Fruit fly (Drosophila melanogaster) whole organism, embryonic: ENCODE data around the gene mio.

Experiments used
- Abd-B ChIP-seq: fragments of 200-800 bp; sonication (Bioruptor generic); optimal IDR thresholded peaks from 2 replicates; lab custom pipeline; 2018; ENCODE audit warnings: missing biosample characterization, mild to moderate bottlenecking, missing genetic modification characterization, moderate library complexity
- Atf3 ChIP-seq: fragments of 200-800 bp; sonication (Bioruptor generic); optimal IDR thresholded peaks from 3 replicates; lab custom pipeline; 2016; ENCODE audit warnings: missing biosample characterization, missing genetic modification characterization
- B-H1 ChIP-seq: fragments of 200-800 bp; sonication (Bioruptor generic); IDR thresholded peaks from 3 replicates; pipeline ENCODE4 v1.3.6; 2022; ENCODE audit warnings: missing biosample characterization, missing genetic modification characterization
- Bdp1 ChIP-seq: fragments of 200-800 bp; sonication (Bioruptor generic); optimal IDR thresholded peaks from 3 replicates; lab custom pipeline; 2016; ENCODE audit warnings: missing biosample characterization, missing genetic modification characterization
- Bteb2 ChIP-seq: fragments of 200-800 bp; sonication (Bioruptor generic); optimal IDR thresholded peaks from 2 replicates; lab custom pipeline; 2016; ENCODE audit warnings: missing biosample characterization, missing genetic modification characterization
- CG10209 ChIP-seq: fragments of 200-800 bp; sonication (Bioruptor generic); optimal IDR thresholded peaks from 3 replicates; lab custom pipeline; 2017; ENCODE audit warnings: missing biosample characterization, mild to moderate bottlenecking, missing genetic modification characterization, missing genetic modification reagents
- CG10321 ChIP-seq: fragments of 200-800 bp; sonication (Bioruptor generic); IDR thresholded peaks from 2 replicates; pipeline ENCODE4 v1.3.6; 2022; ENCODE audit warnings: missing biosample characterization, missing genetic modification characterization
- CG10565 ChIP-seq: fragments of 200-800 bp; sonication (Bioruptor generic); optimal IDR thresholded peaks from 3 replicates; lab custom pipeline; 2016; ENCODE audit warnings: missing biosample characterization, mild to moderate bottlenecking, missing genetic modification characterization
- CG10979 ChIP-seq: fragments of 200-800 bp; sonication (Bioruptor generic); optimal IDR thresholded peaks from 2 replicates; lab custom pipeline; 2018; ENCODE audit warnings: missing biosample characterization, mild to moderate bottlenecking, missing genetic modification characterization, moderate library complexity
- CG11247 ChIP-seq: fragments of 200-800 bp; sonication (Bioruptor generic); IDR thresholded peaks from 2 replicates; pipeline ENCODE4 v1.3.6; 2022; ENCODE audit warnings: missing biosample characterization, missing genetic modification characterization
- CG12071 ChIP-seq: fragments of 200-800 bp; sonication (Bioruptor generic); optimal IDR thresholded peaks from 3 replicates; lab custom pipeline; 2018; ENCODE audit warnings: missing biosample characterization, mild to moderate bottlenecking, missing genetic modification characterization
- CG12155 ChIP-seq: fragments of 200-800 bp; sonication (Bioruptor generic); optimal IDR thresholded peaks from 3 replicates; lab custom pipeline; 2016; ENCODE audit warnings: missing biosample characterization, missing genetic modification characterization
- CG13624 ChIP-seq: fragments of 200-800 bp; sonication (Bioruptor generic); optimal IDR thresholded peaks from 2 replicates; lab custom pipeline; 2016; ENCODE audit warnings: missing biosample characterization, missing genetic modification characterization
- CG13894 ChIP-seq: fragments of 200-800 bp; sonication (Bioruptor generic); optimal IDR thresholded peaks from 3 replicates; lab custom pipeline; 2018; ENCODE audit warnings: missing biosample characterization, mild to moderate bottlenecking, missing genetic modification characterization, moderate library complexity
- CG14710 ChIP-seq: fragments of 200-800 bp; sonication (Bioruptor generic); optimal IDR thresholded peaks from 3 replicates; lab custom pipeline; 2019; ENCODE audit warnings: missing biosample characterization, mild to moderate bottlenecking, missing genetic modification characterization, moderate library complexity
- CG15514 ChIP-seq: fragments of 200-800 bp; sonication (Bioruptor generic); optimal IDR thresholded peaks from 3 replicates; lab custom pipeline; 2017; ENCODE audit warnings: missing biosample characterization, missing genetic modification characterization, mild to moderate bottlenecking, moderate library complexity, missing genetic modification reagents
- CG17568 ChIP-seq: fragments of 200-800 bp; sonication (Bioruptor generic); optimal IDR thresholded peaks from 2 replicates; lab custom pipeline; 2018; ENCODE audit warnings: missing biosample characterization, mild to moderate bottlenecking, missing genetic modification characterization, moderate library complexity
- CG18619 ChIP-seq: fragments of 200-800 bp; sonication (Bioruptor generic); optimal IDR thresholded peaks from 3 replicates; lab custom pipeline; 2017; ENCODE audit warnings: missing biosample characterization, mild to moderate bottlenecking, missing genetic modification characterization
- CG18764 ChIP-seq: fragments of 200-800 bp; sonication (Bioruptor generic); optimal IDR thresholded peaks from 3 replicates; lab custom pipeline; 2016; ENCODE audit warnings: missing biosample characterization, missing genetic modification characterization
- CG32772 ChIP-seq: fragments of 200-800 bp; sonication (Bioruptor generic); IDR thresholded peaks from 2 replicates; pipeline ENCODE4 v1.3.6; 2022; ENCODE audit warnings: missing biosample characterization, missing genetic modification characterization
- CG34224 ChIP-seq: fragments of 200-800 bp; sonication (Bioruptor generic); IDR thresholded peaks from 3 replicates; pipeline ENCODE4 v1.3.6; 2022; ENCODE audit warnings: missing biosample characterization, missing genetic modification characterization; ENCODE audit not compliant: partially characterized antibody
- CG34376 ChIP-seq: fragments of 200-800 bp; sonication (Bioruptor generic); optimal IDR thresholded peaks from 2 replicates; lab custom pipeline; 2018; ENCODE audit warnings: missing biosample characterization, mild to moderate bottlenecking, missing genetic modification characterization
- CG34422 ChIP-seq: fragments of 200-800 bp; sonication (Bioruptor generic); IDR thresholded peaks from 3 replicates; pipeline ENCODE4 v1.3.6; 2022; ENCODE audit warnings: missing biosample characterization, missing genetic modification characterization
- CG5953 ChIP-seq: fragments of 200-800 bp; sonication (Bioruptor generic); IDR thresholded peaks from 2 replicates; pipeline ENCODE4 v1.3.6; 2022; ENCODE audit warnings: missing biosample characterization, missing genetic modification characterization
- CG8924 ChIP-seq: fragments of 200-800 bp; optimal IDR thresholded peaks from 3 replicates; lab custom pipeline; 2019; ENCODE audit warnings: missing biosample characterization, mild to moderate bottlenecking, missing genetic modification characterization, moderate library complexity
- CG9437 ChIP-seq: fragments of 200-800 bp; sonication (Bioruptor generic); optimal IDR thresholded peaks from 2 replicates; lab custom pipeline; 2018; ENCODE audit warnings: missing biosample characterization, mild to moderate bottlenecking, missing genetic modification characterization
- D19A ChIP-seq: fragments of 200-800 bp; optimal IDR thresholded peaks from 3 replicates; lab custom pipeline; 2019; ENCODE audit warnings: missing biosample characterization, mild to moderate bottlenecking, missing genetic modification characterization, moderate library complexity
- Dek ChIP-seq: fragments of 200-800 bp; sonication (Bioruptor generic); optimal IDR thresholded peaks from 3 replicates; lab custom pipeline; 2019; ENCODE audit warnings: missing biosample characterization, mild to moderate bottlenecking, missing genetic modification characterization, moderate library complexity
- Dfd ChIP-seq, 2 experiments: fragments of >200 bp; optimal IDR thresholded peaks; 2 replicates each; lab custom pipeline; 2017; ENCODE audit warnings: missing biosample characterization in 2 of 2, missing genetic modification characterization in 2 of 2
- Dip3 ChIP-seq: fragments of 200-800 bp; sonication (Bioruptor generic); optimal IDR thresholded peaks from 3 replicates; lab custom pipeline; 2016; ENCODE audit warnings: missing biosample characterization, missing genetic modification characterization
- Dp ChIP-seq: fragments of 200-800 bp; sonication (Bioruptor generic); optimal IDR thresholded peaks from 2 replicates; lab custom pipeline; 2018; ENCODE audit warnings: missing biosample characterization, mild to moderate bottlenecking, missing genetic modification characterization, moderate library complexity
- Fer1 ChIP-seq: fragments of 200-800 bp; sonication (Bioruptor generic); optimal IDR thresholded peaks from 2 replicates; lab custom pipeline; 2017; ENCODE audit warnings: missing biosample characterization, mild to moderate bottlenecking, missing genetic modification characterization
- HHEX ChIP-seq: fragments of 200-800 bp; sonication (Bioruptor generic); optimal IDR thresholded peaks from 3 replicates; lab custom pipeline; 2017; ENCODE audit warnings: missing biosample characterization, mild to moderate bottlenecking, missing genetic modification characterization, missing genetic modification reagents
- Mrtf ChIP-seq: fragments of 200-800 bp; sonication (Bioruptor generic); IDR thresholded peaks from 3 replicates; pipeline ENCODE4 v1.3.6; 2022; ENCODE audit warnings: missing biosample characterization, missing genetic modification characterization
- Nf-YA ChIP-seq: fragments of 200-800 bp; sonication (Bioruptor generic); IDR thresholded peaks from 2 replicates; pipeline ENCODE4 v1.3.6; 2022; ENCODE audit warnings: missing biosample characterization, missing genetic modification characterization
- Nf-YB ChIP-seq: fragments of 200-800 bp; sonication (Bioruptor generic); optimal IDR thresholded peaks from 3 replicates; lab custom pipeline; 2019; ENCODE audit warnings: missing biosample characterization, mild to moderate bottlenecking, missing genetic modification characterization, moderate library complexity
- Oli ChIP-seq: fragments of 200-800 bp; sonication (Bioruptor generic); optimal IDR thresholded peaks from 2 replicates; lab custom pipeline; 2018; ENCODE audit warnings: missing biosample characterization, mild to moderate bottlenecking, missing genetic modification characterization, moderate library complexity
- Spps ChIP-seq: fragments of 200-800 bp; sonication (Bioruptor generic); optimal IDR thresholded peaks from 2 replicates; lab custom pipeline; 2018; ENCODE audit warnings: missing biosample characterization, mild to moderate bottlenecking, missing genetic modification characterization
- Sry-δ ChIP-seq: fragments of 200-800 bp; sonication (Bioruptor generic); optimal IDR thresholded peaks from 2 replicates; lab custom pipeline; 2016; ENCODE audit warnings: missing biosample characterization, missing genetic modification characterization
- ara ChIP-seq: fragments of 200-800 bp; sonication (Bioruptor generic); IDR thresholded peaks from 2 replicates; pipeline ENCODE4 v1.3.6; 2022; ENCODE audit warnings: missing biosample characterization, missing genetic modification characterization
- ato ChIP-seq: fragments of 200-800 bp; sonication (Bioruptor generic); IDR thresholded peaks from 2 replicates; pipeline ENCODE4 v1.3.6; 2022; ENCODE audit warnings: missing biosample characterization, missing genetic modification characterization; ENCODE audit not compliant: partially characterized antibody
- caup ChIP-seq: fragments of 200-800 bp; sonication (Bioruptor generic); optimal IDR thresholded peaks from 3 replicates; lab custom pipeline; 2017; ENCODE audit warnings: missing biosample characterization, mild to moderate bottlenecking, missing genetic modification characterization, moderate library complexity; ENCODE audit not compliant: severe bottlenecking
- fd3F ChIP-seq: fragments of 200-800 bp; sonication (Bioruptor generic); optimal IDR thresholded peaks from 2 replicates; lab custom pipeline; 2018; ENCODE audit warnings: missing biosample characterization, mild to moderate bottlenecking, missing genetic modification characterization, moderate library complexity
- inv ChIP-seq: fragments of 200-800 bp; sonication (Bioruptor generic); IDR thresholded peaks from 2 replicates; pipeline ENCODE4 v1.3.6; 2022; ENCODE audit warnings: missing biosample characterization, missing genetic modification characterization; ENCODE audit not compliant: partially characterized antibody
- mld ChIP-seq: fragments of 200-800 bp; sonication (Bioruptor generic); IDR thresholded peaks from 3 replicates; pipeline ENCODE4 v1.3.6; 2022; ENCODE audit warnings: missing biosample characterization, missing genetic modification characterization; ENCODE audit not compliant: partially characterized antibody
- pho ChIP-seq: fragments of 200-800 bp; sonication (Bioruptor generic); optimal IDR thresholded peaks from 2 replicates; lab custom pipeline; 2016; ENCODE audit warnings: missing biosample characterization, missing genetic modification characterization
- shn ChIP-seq: fragments of 200-800 bp; sonication (Bioruptor generic); optimal IDR thresholded peaks from 3 replicates; lab custom pipeline; 2016; ENCODE audit warnings: missing biosample characterization, missing genetic modification characterization
- unc-4 ChIP-seq: fragments of 200-800 bp; sonication (Bioruptor generic); IDR thresholded peaks from 2 replicates; pipeline ENCODE4 v1.3.6; 2022; ENCODE audit warnings: missing biosample characterization, missing genetic modification characterization; ENCODE audit not compliant: partially characterized antibody
- usp ChIP-seq: fragments of >200 bp; optimal IDR thresholded peaks from 2 replicates; lab custom pipeline; 2017; ENCODE audit warnings: missing biosample characterization, missing genetic modification characterization
- wdn ChIP-seq: fragments of 200-800 bp; sonication (Bioruptor generic); IDR thresholded peaks from 2 replicates; pipeline ENCODE4 v1.3.6; 2022; ENCODE audit warnings: missing biosample characterization, missing genetic modification characterization

mio gene

dm6 chr2L:2180120-2180539 lies 37.0 kb upstream of the mio start (continued):
- TF ChIP-seq Oli (tag; lab: Kevin White, UChicago) (peak; percentile 93), CG8924 (peak; percentile 93), wdn (peak; percentile 81), Dip3 (peak; percentile 66), Dfd (GFP tag; optimal IDR thresholded peaks at IDR 0.05; lab: Kevin White, UChicago) (no peak), CG18764 (GFP tag; lab: Kevin White, UChicago) (peak; percentile 77), usp (no peak), ara (GFP tag; lab: Robert Waterston, UW) (peak; percentile 94), CG15514 (GFP tag; lab: Kevin White, UChicago) (peak; percentile 74), Nf-YA (GFP tag; lab: Robert Waterston, UW) (peak; percentile 81), CG11247 (GFP tag; lab: Robert Waterston, UW) (peak; percentile 67), Fer1 (peak; percentile 88), Atf3 (GFP tag; lab: Kevin White, UChicago) (peak; percentile 64), D19A (tag; lab: Kevin White, UChicago) (peak; percentile 89), unc-4 (GFP tag; lab: Robert Waterston, UW) (no peak), CG10321 (peak; percentile 42; the same call in 1 of the 2 replicates), caup (GFP tag; lab: Kevin White, UChicago) (peak; percentile 80), CG18619 (peak; percentile 74), Sry-δ (GFP tag; lab: Kevin White, UChicago) (peak; percentile 35), Mrtf (GFP tag; lab: Robert Waterston, UW) (peak; percentile 87), pho (GFP tag; lab: Kevin White, UChicago) (peak; percentile 57), Dp (no peak), ato (GFP tag; lab: Robert Waterston, UW) (no peak), CG17568 (peak; percentile 81), Abd-B (GFP tag; lab: Kevin White, UChicago) (peak; percentile 85), CG14710 (peak; percentile 92), CG32772 (GFP tag; lab: Robert Waterston, UW) (peak; percentile 90), CG5953 (GFP tag; lab: Robert Waterston, UW) (peak; percentile 87), HHEX (peak; percentile 87), CG34422 (GFP tag; lab: Robert Waterston, UW) (peak; percentile 88), CG9437 (GFP tag; lab: Kevin White, UChicago) (peak; percentile 74), shn (no peak), fd3F (peak; percentile 57), Bdp1 (peak; percentile 61), mld (GFP tag; lab: Robert Waterston, UW) (no peak), CG34376 (no peak), inv (no peak), Spps (peak; percentile 91), CG13894 (tag; lab: Kevin White, UChicago) (peak; percentile 24), CG12071 (GFP tag; lab: Kevin White, UChicago) (peak; percentile 88), Dek (tag; lab: Kevin White, UChicago) (peak; percentile 86), Nf-YB (GFP tag; lab: Kevin White, UChicago) (peak; percentile 79), CG10209 (GFP tag; lab: Kevin White, UChicago) (peak; percentile 90), B-H1 (GFP tag; lab: Robert Waterston, UW) (peak; percentile 85), CG13624 (GFP tag; lab: Kevin White, UChicago) (peak; percentile 60), CG10979 (tag; lab: Kevin White, UChicago) (peak; percentile 96), CG12155 (peak; percentile 67), CG34224 (GFP tag; lab: Robert Waterston, UW) (no peak), CG10565 (peak; percentile 42), Bteb2 (peak; percentile 58)
